Worm (Caenorhabditis elegans) whole organism, late embryonic: Measurements from ENCODE around the gene ctg-2.

Source experiments
- ets-4 ChIP-seq: sonication (generic microtip); optimal IDR thresholded peaks from 2 replicates; lab custom pipeline; 2016; ENCODE audit warnings: missing genetic modification characterization, missing compliant biosample characterization
- fkh-10 ChIP-seq: fragments of 150-350 bp; optimal IDR thresholded peaks from 2 replicates; lab custom pipeline; 2014; ENCODE audit warnings: missing biosample characterization, missing genetic modification reagents, missing genetic modification characterization
- hlh-6 ChIP-seq: sonication (generic microtip); optimal IDR thresholded peaks from 2 replicates; lab custom pipeline; 2016; ENCODE audit warnings: missing genotype, missing genetic modification characterization, missing compliant biosample characterization
- pha-4 ChIP-seq: fragments of 150-350 bp; optimal IDR thresholded peaks from 2 replicates; lab custom pipeline; 2018; ENCODE audit warnings: missing biosample characterization, missing genetic modification reagents, missing genetic modification characterization
- unc-3 ChIP-seq, 2 experiments: fragments of 200-800 bp in 1 of 2; sonication (Bioruptor generic) in 1 of 2; sonication (generic microtip) in 1 of 2; conservative IDR thresholded peaks in 1 of 2; optimal IDR thresholded peaks in 1 of 2; 2 replicates each; pipeline versions ENCODE4 v1.3.6 to Lab custom; 2016 to 2022; ENCODE audit warnings: missing compliant biosample characterization in 2 of 2, missing genetic modification characterization in 2 of 2, missing genetic modification reagents in 1 of 2
- unc-55 ChIP-seq: sonication (generic microtip); optimal IDR thresholded peaks from 2 replicates; lab custom pipeline; 2017; ENCODE audit warnings: missing biosample characterization, missing genetic modification reagents, missing genetic modification characterization
- zip-5 ChIP-seq: sonication (generic microtip); optimal IDR thresholded peaks from 2 replicates; lab custom pipeline; 2016; ENCODE audit warnings: missing genetic modification characterization, missing compliant biosample characterization
- ztf-16 ChIP-seq: sonication (generic microtip); optimal IDR thresholded peaks from 2 replicates; lab custom pipeline; 2017; ENCODE audit warnings: missing genetic modification characterization, missing compliant biosample characterization

DNA sequence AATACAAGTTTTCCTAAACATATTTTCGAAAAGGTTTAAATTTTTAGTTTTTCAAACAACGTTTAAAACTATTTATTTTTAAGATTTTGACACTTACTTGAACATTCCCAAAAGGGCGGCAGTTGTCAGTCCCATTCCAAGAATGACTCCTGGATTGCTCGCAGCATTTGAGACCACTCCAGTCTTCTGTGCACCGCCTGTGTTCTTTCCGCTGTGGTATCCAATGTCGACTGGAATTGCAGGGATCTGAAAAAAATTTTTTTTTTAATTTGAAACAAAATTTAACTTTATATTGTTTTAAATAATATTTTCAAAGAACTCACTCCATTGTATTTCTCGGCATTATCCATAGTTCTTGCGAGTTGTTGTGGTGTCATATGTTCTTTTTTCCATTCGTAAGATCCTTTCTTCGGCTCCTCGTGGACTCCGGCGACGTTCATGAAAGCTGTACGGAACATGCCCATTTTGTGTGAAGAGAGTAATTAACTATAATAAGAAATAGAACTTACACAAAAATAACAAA lies 33.1 kb upstream of the ctg-2 start, which contains the start of gene M05D6.5:
- TF ChIP-seq zip-5, result no peak
- no peak for TF ChIP-seq unc-55 (GFP tag; lab: Kevin White, UChicago)
- no peak for TF ChIP-seq fkh-10 (GFP tag; lab: Kevin White, UChicago)
- TF ChIP-seq ztf-16 (tag; lab: Kevin White, UChicago), result no peak
- no peak for TF ChIP-seq unc-3 (GFP tag; conservative IDR thresholded peaks at IDR 0.05; lab: Robert Waterston, UW)
- no peak for TF ChIP-seq unc-3 (tag; optimal IDR thresholded peaks at IDR 0.05; lab: Kevin White, UChicago)
- no peak for TF ChIP-seq hlh-6
- no peak for TF ChIP-seq ets-4
- no peak for TF ChIP-seq pha-4 (tag; lab: Kevin White, UChicago)
